Fruit fly (Drosophila melanogaster) whole organism, pupa: ENCODE data around the gene Cyp4d1.

Experiments
- CG14655 ChIP-seq: fragments of 200-800 bp; sonication (Bioruptor generic); optimal IDR thresholded peaks from 3 replicates; lab custom pipeline; 2017; ENCODE audit warnings: mild to moderate bottlenecking, missing biosample characterization, missing genetic modification reagents, missing genetic modification characterization
- CG34367 ChIP-seq: fragments of 200-800 bp; sonication (Bioruptor generic); optimal IDR thresholded peaks from 2 replicates; lab custom pipeline; 2018; ENCODE audit warnings: missing biosample characterization, mild to moderate bottlenecking, missing genetic modification characterization
- EcR ChIP-seq: fragments of 200-800 bp; sonication (Bioruptor generic); optimal IDR thresholded peaks from 3 replicates; lab custom pipeline; 2019; ENCODE audit warnings: missing biosample characterization, missing genetic modification characterization, mild to moderate bottlenecking, moderate library complexity, missing genetic modification reagents
- fd96Ca ChIP-seq: fragments of 200-800 bp; sonication (Bioruptor generic); IDR thresholded peaks from 3 replicates; pipeline ENCODE4 v1.3.6; 2022; ENCODE audit warnings: missing biosample characterization, missing genetic modification characterization
- gl ChIP-seq: fragments of 200-800 bp; sonication (Bioruptor generic); optimal IDR thresholded peaks from 2 replicates; lab custom pipeline; 2018; ENCODE audit warnings: missing biosample characterization, mild to moderate bottlenecking, missing genetic modification characterization

- TF ChIP-seq CG34367 (tag; lab: Kevin White, UChicago) (no peak), EcR (GFP tag; lab: Kevin White, UChicago) (no peak), gl (tag; lab: Kevin White, UChicago) (no peak), fd96Ca (GFP tag; lab: Robert Waterston, UW) (no peak), CG14655 (GFP tag; lab: Kevin White, UChicago) (no peak)
Observed at dm6 chrX:2184563-2184962, 22.6 kb upstream of the Cyp4d1 start, which contains the start of the genes Nmd3 and CG17776.
